Fruit fly (Drosophila melanogaster) whole organism, prepupa: ENCODE data around the gene CG43348.

Experiments used
- Blimp-1 ChIP-seq: fragments of 200-800 bp; sonication (Bioruptor generic); optimal IDR thresholded peaks from 3 replicates; lab custom pipeline; 2017; ENCODE audit warnings: missing biosample characterization, missing genetic modification characterization, mild to moderate bottlenecking, moderate library complexity, missing genetic modification reagents
- CG11294 ChIP-seq: fragments of 200-800 bp; sonication (Bioruptor generic); IDR thresholded peaks from 2 replicates; pipeline ENCODE4 v1.3.6; 2022; ENCODE audit warnings: missing biosample characterization, missing genetic modification characterization
- CG11762 ChIP-seq: fragments of 200-800 bp; sonication (Bioruptor generic); optimal IDR thresholded peaks from 3 replicates; lab custom pipeline; 2016; ENCODE audit warnings: missing biosample characterization, missing genetic modification characterization; ENCODE audit not compliant: insufficient read depth
- CG11902 ChIP-seq: fragments of 200-800 bp; sonication (Bioruptor generic); optimal IDR thresholded peaks from 3 replicates; lab custom pipeline; 2016; ENCODE audit warnings: missing biosample characterization, missing genetic modification characterization
- CG1621 ChIP-seq: fragments of 200-800 bp; sonication (Bioruptor generic); optimal IDR thresholded peaks from 3 replicates; lab custom pipeline; 2018; ENCODE audit warnings: missing biosample characterization, mild to moderate bottlenecking, missing genetic modification characterization
- CG16779 ChIP-seq: fragments of 200-800 bp; sonication (Bioruptor generic); optimal IDR thresholded peaks from 3 replicates; lab custom pipeline; 2017; ENCODE audit warnings: missing biosample characterization, mild to moderate bottlenecking, missing genetic modification characterization
- CG32006 ChIP-seq: fragments of 200-800 bp; sonication (Bioruptor generic); optimal IDR thresholded peaks from 3 replicates; lab custom pipeline; 2017; ENCODE audit warnings: missing biosample characterization, mild to moderate bottlenecking, missing genetic modification characterization
- CG34406 ChIP-seq: fragments of 200-800 bp; sonication (Bioruptor generic); optimal IDR thresholded peaks from 3 replicates; lab custom pipeline; 2016; ENCODE audit warnings: missing biosample characterization, missing genetic modification characterization
- CG3919 ChIP-seq: fragments of 200-800 bp; sonication (Bioruptor generic); optimal IDR thresholded peaks from 3 replicates; lab custom pipeline; 2016; ENCODE audit warnings: missing biosample characterization, missing genetic modification characterization
- CG6792 ChIP-seq: fragments of 200-800 bp; sonication (Bioruptor generic); optimal IDR thresholded peaks from 3 replicates; lab custom pipeline; 2016; ENCODE audit warnings: missing biosample characterization, missing genetic modification characterization
- CG6808 ChIP-seq: fragments of 200-800 bp; sonication (Bioruptor generic); optimal IDR thresholded peaks from 3 replicates; lab custom pipeline; 2017; ENCODE audit warnings: missing biosample characterization, missing genetic modification characterization, mild to moderate bottlenecking, moderate library complexity, missing genetic modification reagents
- CG6854 ChIP-seq: fragments of 200-800 bp; sonication (Bioruptor generic); optimal IDR thresholded peaks from 2 replicates; lab custom pipeline; 2017; ENCODE audit warnings: missing biosample characterization, mild to moderate bottlenecking, missing genetic modification characterization
- CG7368 ChIP-seq: fragments of 200-800 bp; sonication (Bioruptor generic); optimal IDR thresholded peaks from 3 replicates; lab custom pipeline; 2016; ENCODE audit warnings: missing biosample characterization, missing genetic modification characterization
- CG8119 ChIP-seq: fragments of 200-800 bp; sonication (Bioruptor generic); IDR thresholded peaks from 3 replicates; pipeline ENCODE4 v1.3.6; 2022; ENCODE audit warnings: missing biosample characterization, missing genetic modification characterization
- CG8632 ChIP-seq: fragments of 200-800 bp; sonication (Bioruptor generic); optimal IDR thresholded peaks from 3 replicates; lab custom pipeline; 2016; ENCODE audit warnings: missing biosample characterization, missing genetic modification characterization
- CG9139 ChIP-seq: fragments of 200-800 bp; sonication (Bioruptor generic); optimal IDR thresholded peaks from 3 replicates; lab custom pipeline; 2017; ENCODE audit warnings: missing biosample characterization, mild to moderate bottlenecking, missing genetic modification characterization
- Eip78C ChIP-seq: fragments of 200-800 bp; sonication (Bioruptor generic); peaks from one replicate; lab custom pipeline; 2016; ENCODE audit warnings: missing biosample characterization, missing genetic modification characterization
- Eip93F ChIP-seq: fragments of 200-800 bp; sonication (Bioruptor generic); optimal IDR thresholded peaks from 2 replicates; lab custom pipeline; 2016; ENCODE audit warnings: missing biosample characterization, mild to moderate bottlenecking, missing genetic modification characterization
- Hr38 ChIP-seq: sonication (Bioruptor generic); optimal IDR thresholded peaks from 2 replicates; lab custom pipeline; 2016; ENCODE audit warnings: missing biosample characterization, missing genetic modification characterization
- Hr39 ChIP-seq: fragments of 200-800 bp; sonication (Bioruptor generic); optimal IDR thresholded peaks from 2 replicates; lab custom pipeline; 2016; ENCODE audit warnings: missing biosample characterization, missing genetic modification characterization
- Hr4 ChIP-seq: fragments of 200-800 bp; sonication (Bioruptor generic); optimal IDR thresholded peaks from 3 replicates; lab custom pipeline; 2016; ENCODE audit warnings: missing biosample characterization, missing genetic modification characterization
- OdsH ChIP-seq: fragments of 200-800 bp; sonication (Bioruptor generic); optimal IDR thresholded peaks from 3 replicates; lab custom pipeline; 2016; ENCODE audit warnings: missing biosample characterization, missing genetic modification characterization
- Smox ChIP-seq: fragments of 200-800 bp; sonication (Bioruptor generic); optimal IDR thresholded peaks from 3 replicates; lab custom pipeline; 2016; ENCODE audit warnings: missing biosample characterization, missing genetic modification characterization
- Sox15 ChIP-seq: fragments of 200-800 bp; sonication (Bioruptor generic); optimal IDR thresholded peaks from 3 replicates; lab custom pipeline; 2016; ENCODE audit warnings: missing biosample characterization, missing genetic modification characterization
- dac ChIP-seq: fragments of 200-800 bp; sonication (Bioruptor generic); optimal IDR thresholded peaks from 2 replicates; lab custom pipeline; 2017; ENCODE audit warnings: missing biosample characterization, mild to moderate bottlenecking, missing genetic modification characterization
- dsx ChIP-seq: fragments of 200-800 bp; optimal IDR thresholded peaks from 3 replicates; lab custom pipeline; 2019; ENCODE audit warnings: missing biosample characterization, mild to moderate bottlenecking, missing genetic modification characterization, moderate library complexity; ENCODE audit not compliant: poor library complexity, severe bottlenecking
- eg ChIP-seq: fragments of 200-800 bp; sonication (Bioruptor generic); IDR thresholded peaks from 3 replicates; pipeline ENCODE4 v1.3.6; 2022; ENCODE audit warnings: missing biosample characterization, missing genetic modification characterization
- fd85E ChIP-seq: fragments of 200-800 bp; sonication (Bioruptor generic); optimal IDR thresholded peaks from 3 replicates; lab custom pipeline; 2016; ENCODE audit warnings: missing biosample characterization, missing genetic modification characterization
- fkh ChIP-seq: fragments of 200-800 bp; sonication (Bioruptor generic); optimal IDR thresholded peaks from 3 replicates; lab custom pipeline; 2017; ENCODE audit warnings: missing biosample characterization, mild to moderate bottlenecking, missing genetic modification characterization, moderate library complexity
- pdm3 ChIP-seq: fragments of 200-800 bp; sonication (Bioruptor generic); optimal IDR thresholded peaks from 3 replicates; lab custom pipeline; 2016; ENCODE audit warnings: missing biosample characterization, missing genetic modification characterization
- salr ChIP-seq, 2 experiments: fragments of 200-800 bp; sonication (Bioruptor generic); optimal IDR thresholded peaks; 3 replicates each; lab custom pipeline; 2016 to 2018; ENCODE audit warnings: missing biosample characterization in 2 of 2, missing genetic modification characterization in 2 of 2, mild to moderate bottlenecking in 1 of 2
- svp ChIP-seq: fragments of 200-800 bp; sonication (Bioruptor generic); peaks from one replicate; lab custom pipeline; 2016; ENCODE audit warnings: missing biosample characterization, missing genetic modification characterization
- topi ChIP-seq: fragments of 200-800 bp; sonication (Bioruptor generic); optimal IDR thresholded peaks from 3 replicates; lab custom pipeline; 2016; ENCODE audit warnings: missing biosample characterization, missing genetic modification characterization
- vri ChIP-seq: fragments of 200-800 bp; sonication (Bioruptor generic); optimal IDR thresholded peaks from 3 replicates; lab custom pipeline; 2016; ENCODE audit warnings: missing biosample characterization, mild to moderate bottlenecking, missing genetic modification characterization

The CG43348 gene

DNA sequence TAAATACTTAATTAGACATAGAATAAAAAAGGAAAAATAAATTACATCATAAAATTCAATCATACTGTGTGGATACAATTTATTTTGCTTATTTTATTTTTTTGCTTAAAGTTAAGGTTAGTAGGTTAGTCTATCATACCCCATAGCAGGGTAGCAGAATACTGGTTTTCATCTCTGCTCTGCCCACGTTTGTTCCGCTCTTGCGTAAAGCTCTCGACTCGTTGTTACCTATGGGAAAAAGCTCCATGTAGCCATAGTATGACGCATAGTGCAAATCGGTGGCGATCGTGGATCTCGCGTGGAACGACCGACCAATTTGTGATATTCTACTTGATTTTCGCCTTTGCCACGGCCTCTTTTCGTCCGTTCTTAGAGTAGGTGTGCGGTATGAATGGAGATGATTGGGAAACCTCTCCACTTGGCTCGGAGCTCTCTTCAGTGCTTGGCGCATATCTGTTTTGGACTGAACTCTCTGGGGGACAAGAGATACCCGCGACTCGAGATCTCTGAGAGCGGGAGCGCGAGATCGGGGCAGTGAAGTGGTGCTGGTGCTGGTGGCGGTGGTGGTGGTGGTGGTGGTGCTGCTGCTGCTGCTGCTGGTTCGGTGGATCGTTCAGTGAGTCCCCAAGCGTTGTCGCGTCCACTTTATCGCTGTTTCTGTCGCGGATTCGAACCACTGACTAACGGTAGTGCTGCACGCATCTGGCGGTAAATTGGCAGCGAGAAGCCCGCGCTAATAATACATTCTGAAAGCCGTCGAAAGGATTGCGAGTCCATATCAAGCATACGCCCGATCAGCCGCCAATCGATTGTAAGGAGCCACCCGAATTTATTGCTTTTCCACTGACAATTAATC is 13.3 kb upstream of the CG43348 start, which contains the start of gene CG5001 (continued):
- TF ChIP-seq CG11902 (GFP tag; lab: Kevin White, UChicago) (peak; percentile 42), CG6792 (GFP tag; lab: Kevin White, UChicago) (peak; percentile 74), CG11294 (GFP tag; lab: Robert Waterston, UW) (peak; percentile 83), salr (GFP tag; optimal IDR thresholded peaks at IDR 0.05; lab: Kevin White, UChicago) (peak in 1 of 2 experiments; percentile 6), Smox (GFP tag; lab: Kevin White, UChicago) (no peak), pdm3 (GFP tag; lab: Kevin White, UChicago) (no peak), dsx (GFP tag; lab: Kevin White, UChicago) (peak; percentile 76), CG1621 (tag; lab: Kevin White, UChicago) (peak; percentile 44), CG16779 (tag; lab: Kevin White, UChicago) (peak; percentile 66), CG3919 (GFP tag; lab: Kevin White, UChicago) (peak; percentile 83), CG11762 (GFP tag; lab: Kevin White, UChicago) (no peak), CG7368 (GFP tag; lab: Kevin White, UChicago) (peak; percentile 3), Hr38 (GFP tag; lab: Kevin White, UChicago) (no peak), CG6808 (GFP tag; lab: Kevin White, UChicago) (no peak), fkh (GFP tag; lab: Kevin White, UChicago) (no peak), Sox15 (GFP tag; lab: Kevin White, UChicago) (peak; percentile 45), eg (GFP tag; lab: Robert Waterston, UW) (peak; percentile 95), Hr39 (no peak), dac (GFP tag; lab: Kevin White, UChicago) (peak; percentile 22)

DNA sequence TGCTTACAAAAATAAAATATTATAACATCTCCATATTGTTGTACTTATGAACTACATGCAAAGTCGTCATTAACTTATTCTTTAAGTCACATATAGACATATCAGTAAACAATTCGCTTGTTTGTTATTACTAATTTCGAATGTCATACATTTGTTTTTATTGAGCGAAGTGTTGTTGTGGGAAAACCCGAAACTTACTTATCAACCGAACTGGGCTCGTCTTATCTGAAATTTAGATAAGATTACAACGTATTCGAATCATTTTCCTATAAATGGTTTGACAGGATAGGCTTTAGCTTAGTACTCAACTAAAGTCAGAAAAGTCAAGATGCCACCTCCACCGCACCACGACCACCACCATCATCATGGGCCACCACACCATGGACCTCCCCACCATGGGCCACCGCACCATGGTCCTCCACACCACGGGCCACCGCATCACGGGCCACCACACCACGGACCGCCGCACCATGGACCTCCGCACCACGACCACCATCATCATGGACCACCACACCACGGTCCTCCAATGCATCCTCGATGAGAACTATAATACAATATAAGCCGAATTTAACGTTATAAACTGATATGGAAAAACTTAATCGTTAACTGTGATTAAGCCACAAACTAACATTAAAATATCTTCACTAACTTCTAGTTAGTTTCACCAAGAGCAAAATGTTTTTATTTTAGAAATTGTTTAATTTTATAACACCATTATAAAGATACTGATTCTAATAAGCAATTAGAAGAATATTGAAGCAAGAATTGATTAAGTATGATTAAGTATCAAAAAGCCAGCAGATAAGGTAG is 905 bp downstream of the CG43348 start, which contains the start of the genes CG43349 and CG5011:
TSS of gene CG43349 (plus strand) at position 294 of the 810 bp plus-strand sequence.
TSS of gene CG5011 (plus strand) at position 760 of the 810 bp plus-strand sequence.
- TF ChIP-seq CG8119 (GFP tag; lab: Robert Waterston, UW) = no peak
- TF ChIP-seq CG9139 = no peak
- TF ChIP-seq CG1621 (tag; lab: Kevin White, UChicago) = no peak
- TF ChIP-seq CG32006 (GFP tag; lab: Kevin White, UChicago) = no peak
- TF ChIP-seq CG3919 (GFP tag; lab: Kevin White, UChicago) = no peak
- TF ChIP-seq Blimp-1 (GFP tag; lab: Kevin White, UChicago) = no peak
- no peak for TF ChIP-seq CG6792 (GFP tag; lab: Kevin White, UChicago)
- TF ChIP-seq CG6808 (GFP tag; lab: Kevin White, UChicago) = no peak
- TF ChIP-seq Hr4 = no peak
- no peak for TF ChIP-seq topi (GFP tag; lab: Kevin White, UChicago)
- TF ChIP-seq, all 60 proteins: peak for 0

DNA sequence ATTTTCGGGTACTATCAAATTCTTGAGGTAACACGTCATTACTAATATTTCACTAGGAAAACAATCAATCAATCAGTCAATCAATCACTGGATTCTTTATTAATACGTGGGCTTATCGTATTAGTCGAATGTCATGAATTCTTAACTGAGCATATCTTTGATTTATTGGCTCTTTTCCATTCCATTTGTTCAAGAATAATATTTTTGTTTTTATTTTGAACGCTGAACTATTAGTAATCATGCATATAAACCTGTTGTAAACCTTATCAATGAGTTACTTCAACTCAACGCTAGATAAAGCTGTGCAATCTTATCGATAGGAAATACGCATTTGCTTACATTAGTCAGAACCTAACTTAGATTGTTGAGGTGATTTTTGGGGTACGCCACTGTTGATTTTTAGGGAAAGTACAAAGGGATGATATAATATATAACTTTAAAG is 2.2 kb downstream of the CG43348 start:
- TF ChIP-seq svp (GFP tag; lab: Kevin White, UChicago) (no peak), vri (GFP tag; lab: Kevin White, UChicago) (peak; percentile 11)
- TF ChIP-seq, all 60 proteins: peak for 1

DNA sequence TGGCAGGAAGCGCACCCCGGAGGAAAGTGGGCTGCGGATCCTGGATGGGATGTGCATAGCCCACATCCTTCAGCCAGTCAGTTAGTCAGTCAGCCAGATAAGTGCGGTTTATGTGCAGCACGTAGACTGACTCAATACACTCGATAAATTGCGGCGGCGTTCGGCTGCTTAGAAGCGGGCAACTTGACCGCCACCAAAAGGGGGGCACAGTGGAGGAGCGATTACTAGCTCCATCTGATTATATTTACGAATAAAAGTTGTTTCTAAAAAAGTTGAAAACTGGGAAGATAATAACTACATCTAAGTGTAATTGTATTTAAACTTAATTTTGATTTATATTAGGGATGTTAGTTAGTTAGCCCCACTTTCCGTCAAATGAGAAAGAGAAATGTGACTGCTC is 3.2 kb downstream of the CG43348 start:
- TF ChIP-seq dsx (GFP tag; lab: Kevin White, UChicago) = no peak
- peak; percentile 2 for TF ChIP-seq Eip78C (GFP tag; lab: Kevin White, UChicago)

DNA sequence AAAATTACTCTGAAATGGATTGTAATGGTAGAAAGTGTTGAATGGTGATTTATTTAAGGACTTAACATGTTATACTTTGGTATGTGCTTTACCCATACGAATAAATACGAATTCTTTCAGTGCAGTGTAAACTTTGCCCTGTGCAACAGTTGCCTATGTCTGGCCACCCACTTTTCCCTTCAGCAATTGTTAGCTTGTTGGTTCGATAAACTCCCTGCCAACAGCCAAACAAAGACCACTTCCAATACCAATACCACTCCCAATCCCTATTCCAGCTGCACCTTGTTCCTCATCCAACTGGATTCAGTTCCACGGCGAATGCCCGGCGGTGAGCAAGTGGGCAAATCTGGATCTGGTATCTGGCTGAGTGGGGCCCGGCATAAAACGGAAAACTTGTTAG is 4.7 kb downstream of the CG43348 start, which contains the start of gene CG14342:
TSS of gene CG14342 (plus strand) at position 301 of the 400 bp plus-strand sequence.
- TF ChIP-seq CG34406 = peak; percentile 4
- TF ChIP-seq eg (GFP tag; lab: Robert Waterston, UW) = 0 out of 3 replicates have a peak, but pooled peaks have one; percentile 12
- no peak for TF ChIP-seq fkh (GFP tag; lab: Kevin White, UChicago)
- no peak for TF ChIP-seq fd85E (GFP tag; lab: Kevin White, UChicago)
- no peak for TF ChIP-seq Blimp-1 (GFP tag; lab: Kevin White, UChicago)
- TF ChIP-seq Sox15 (GFP tag; lab: Kevin White, UChicago) = no peak
- peak; percentile 63 for TF ChIP-seq Eip78C (GFP tag; lab: Kevin White, UChicago)
- no peak for TF ChIP-seq vri (GFP tag; lab: Kevin White, UChicago)
- TF ChIP-seq CG9139 = no peak
- peak; percentile 4 for TF ChIP-seq CG8632 (GFP tag; lab: Kevin White, UChicago)
- no peak for TF ChIP-seq CG1621 (tag; lab: Kevin White, UChicago)
- TF ChIP-seq Eip93F (GFP tag; lab: Kevin White, UChicago) = no peak
- TF ChIP-seq CG6854 (GFP tag; lab: Kevin White, UChicago) = no peak
- peak; percentile 21 for TF ChIP-seq CG6792 (GFP tag; lab: Kevin White, UChicago)
- peak; percentile 12 for TF ChIP-seq OdsH
- TF ChIP-seq svp (GFP tag; lab: Kevin White, UChicago) = peak; percentile 45
